Worm (Caenorhabditis elegans): ENCODE results near the gene R10E4.11.

- TF ChIP-seq klf-2 (GFP tag; conservative IDR thresholded peaks at IDR 0.05), result no peak
- no peak for TF ChIP-seq T22C8.4 (GFP tag; IDR thresholded peaks at IDR 0.05)
- TF ChIP-seq flt-1 (GFP tag; IDR thresholded peaks at IDR 0.05), result no peak
- TF ChIP-seq ref-1 (GFP tag; conservative IDR thresholded peaks at IDR 0.05), result no peak
Observed at ce11 chrIII:4287379-4287778, 13.5 kb downstream of the R10E4.11 start, which contains the start of gene R10E4.3.
